Fruit fly (Drosophila melanogaster): ENCODE data around the gene CG12594.

Gene CG12594

dm6 chr3R:11773325-11773998, 51.9 kb downstream of the CG12594 start:
- no peak for TF ChIP-seq CG33017 (tag; optimal IDR thresholded peaks at IDR 0.05)
- no peak for TF ChIP-seq bab1 (GFP tag; optimal IDR thresholded peaks at IDR 0.05)
- no peak for TF ChIP-seq CG1620 (GFP tag; optimal IDR thresholded peaks at IDR 0.05)
- no peak for TF ChIP-seq CG5204 (GFP tag; optimal IDR thresholded peaks at IDR 0.05)
- TF ChIP-seq Mnt (GFP tag; optimal IDR thresholded peaks at IDR 0.05), result no peak
- TF ChIP-seq CG12768 (GFP tag; optimal IDR thresholded peaks at IDR 0.05), result no peak
- TF ChIP-seq cic (GFP tag; optimal IDR thresholded peaks at IDR 0.05), result no peak

- no peak for TF ChIP-seq toe (GFP tag; optimal IDR thresholded peaks at IDR 0.05)
- no peak for TF ChIP-seq tj (GFP tag; optimal IDR thresholded peaks at IDR 0.05)
- TF ChIP-seq CG5204 (GFP tag; optimal IDR thresholded peaks at IDR 0.05), result no peak
- no peak for TF ChIP-seq Crg-1 (GFP tag; optimal IDR thresholded peaks at IDR 0.05)
- TF ChIP-seq CG7101 (tag; optimal IDR thresholded peaks at IDR 0.05), result peak; percentile 63
- peak; percentile 63 for TF ChIP-seq CG11617 (GFP tag; optimal IDR thresholded peaks at IDR 0.05)
- TF ChIP-seq Hr96 (GFP tag; optimal IDR thresholded peaks at IDR 0.05), result no peak
- TF ChIP-seq ovo (GFP tag; optimal IDR thresholded peaks at IDR 0.05), result no peak
- TF ChIP-seq cic (GFP tag; optimal IDR thresholded peaks at IDR 0.05), result no peak
- TF ChIP-seq CG14711 (tag; optimal IDR thresholded peaks at IDR 0.05), result peak; percentile 57
- TF ChIP-seq CG33017 (tag; optimal IDR thresholded peaks at IDR 0.05), result peak; percentile 84
- TF ChIP-seq Clk (GFP tag; optimal IDR thresholded peaks at IDR 0.05), result peak; percentile 9
- no peak for TF ChIP-seq CG1620 (GFP tag; optimal IDR thresholded peaks at IDR 0.05)
- peak; percentile 39 for TF ChIP-seq pad (GFP tag; optimal IDR thresholded peaks at IDR 0.05)
- no peak for TF ChIP-seq kay (GFP tag; ENCODE audit: borderline replicate concordance)
- TF ChIP-seq CG7045 (GFP tag; optimal IDR thresholded peaks at IDR 0.05), result peak; percentile 79
- TF ChIP-seq Mnt (GFP tag; optimal IDR thresholded peaks at IDR 0.05), result no peak
- no peak for TF ChIP-seq cnc (optimal IDR thresholded peaks at IDR 0.05)
- TF ChIP-seq CG12768 (GFP tag; optimal IDR thresholded peaks at IDR 0.05), result peak; percentile 58
- TF ChIP-seq bab1 (GFP tag; optimal IDR thresholded peaks at IDR 0.05), result no peak
These were observed 52.5 kb downstream of the CG12594 start for dm6 chr3R:11773999-11774397.

dm6 chr3R:11775207-11775606, 53.7 kb downstream of the CG12594 start:
- no peak for TF ChIP-seq cnc (optimal IDR thresholded peaks at IDR 0.05)
- TF ChIP-seq CG7101 (tag; optimal IDR thresholded peaks at IDR 0.05), result no peak
- no peak for TF ChIP-seq CG1620 (GFP tag; optimal IDR thresholded peaks at IDR 0.05)
- TF ChIP-seq CG33017 (tag; optimal IDR thresholded peaks at IDR 0.05), result no peak
- TF ChIP-seq pad (GFP tag; optimal IDR thresholded peaks at IDR 0.05), result no peak
- TF ChIP-seq cic (GFP tag; optimal IDR thresholded peaks at IDR 0.05), result no peak
- no peak for TF ChIP-seq ovo (GFP tag; optimal IDR thresholded peaks at IDR 0.05)
- TF ChIP-seq CG11617 (GFP tag; optimal IDR thresholded peaks at IDR 0.05), result no peak
- no peak for TF ChIP-seq CG7045 (GFP tag; optimal IDR thresholded peaks at IDR 0.05)
- no peak for TF ChIP-seq toe (GFP tag; optimal IDR thresholded peaks at IDR 0.05)
- no peak for TF ChIP-seq CG14711 (tag; optimal IDR thresholded peaks at IDR 0.05)
- TF ChIP-seq tj (GFP tag; optimal IDR thresholded peaks at IDR 0.05), result no peak
- no peak for TF ChIP-seq Clk (GFP tag; optimal IDR thresholded peaks at IDR 0.05)
- no peak for TF ChIP-seq Hr96 (GFP tag; optimal IDR thresholded peaks at IDR 0.05)
- no peak for TF ChIP-seq Crg-1 (GFP tag; optimal IDR thresholded peaks at IDR 0.05)
- no peak for TF ChIP-seq bab1 (GFP tag; optimal IDR thresholded peaks at IDR 0.05)
- no peak for TF ChIP-seq CG5204 (GFP tag; optimal IDR thresholded peaks at IDR 0.05)

dm6 chr3R:11776068-11776767, 54.7 kb downstream of the CG12594 start:
- TF ChIP-seq toe (GFP tag; optimal IDR thresholded peaks at IDR 0.05) (no peak), kay (GFP tag; ENCODE audit: borderline replicate concordance) (peak; percentile 14), Mnt (GFP tag; optimal IDR thresholded peaks at IDR 0.05) (no peak)

dm6 chr3R:11777058-11777457, 55.5 kb downstream of the CG12594 start:
- TF ChIP-seq CG11617 (GFP tag; optimal IDR thresholded peaks at IDR 0.05) (no peak), CG33017 (tag; optimal IDR thresholded peaks at IDR 0.05) (no peak), ovo (GFP tag; optimal IDR thresholded peaks at IDR 0.05) (no peak), kay (GFP tag; ENCODE audit: borderline replicate concordance) (no peak), CG12768 (GFP tag; optimal IDR thresholded peaks at IDR 0.05) (no peak), CG7045 (GFP tag; optimal IDR thresholded peaks at IDR 0.05) (peak; percentile 11), bab1 (GFP tag; optimal IDR thresholded peaks at IDR 0.05) (no peak), cnc (optimal IDR thresholded peaks at IDR 0.05) (no peak), Hr96 (GFP tag; optimal IDR thresholded peaks at IDR 0.05) (no peak), CG5204 (GFP tag; optimal IDR thresholded peaks at IDR 0.05) (no peak), CG7101 (tag; optimal IDR thresholded peaks at IDR 0.05) (no peak), tj (GFP tag; optimal IDR thresholded peaks at IDR 0.05) (peak; percentile 0), Mnt (GFP tag; optimal IDR thresholded peaks at IDR 0.05) (peak; percentile 66)

- TF ChIP-seq ovo (GFP tag; optimal IDR thresholded peaks at IDR 0.05) (peak; percentile 70), kay (GFP tag; ENCODE audit: borderline replicate concordance) (peak; percentile 75), Mnt (GFP tag; optimal IDR thresholded peaks at IDR 0.05) (peak; percentile 89), tj (GFP tag; optimal IDR thresholded peaks at IDR 0.05) (peak; percentile 76), Hr96 (GFP tag; optimal IDR thresholded peaks at IDR 0.05) (peak; percentile 79), pad (GFP tag; optimal IDR thresholded peaks at IDR 0.05) (peak; percentile 69), CG1620 (GFP tag; optimal IDR thresholded peaks at IDR 0.05) (peak; percentile 72), CG33017 (tag; optimal IDR thresholded peaks at IDR 0.05) (peak; percentile 15), Crg-1 (GFP tag; optimal IDR thresholded peaks at IDR 0.05) (peak; percentile 63), cic (GFP tag; optimal IDR thresholded peaks at IDR 0.05) (peak; percentile 76), CG7101 (tag; optimal IDR thresholded peaks at IDR 0.05) (peak; percentile 62), toe (GFP tag; optimal IDR thresholded peaks at IDR 0.05) (peak; percentile 68), cnc (optimal IDR thresholded peaks at IDR 0.05) (no peak), bab1 (GFP tag; optimal IDR thresholded peaks at IDR 0.05) (peak; percentile 39), Clk (GFP tag; optimal IDR thresholded peaks at IDR 0.05) (peak; percentile 8), CG5204 (GFP tag; optimal IDR thresholded peaks at IDR 0.05) (peak; percentile 85), CG11617 (GFP tag; optimal IDR thresholded peaks at IDR 0.05) (peak; percentile 98), CG12768 (GFP tag; optimal IDR thresholded peaks at IDR 0.05) (peak; percentile 74), CG7045 (GFP tag; optimal IDR thresholded peaks at IDR 0.05) (peak; percentile 79), CG14711 (tag; optimal IDR thresholded peaks at IDR 0.05) (peak; percentile 14)
These were observed 56.7 kb downstream of the CG12594 start for dm6 chr3R:11778012-11778865.
